Fruit fly (Drosophila melanogaster): ENCODE results near the gene orb2.
A peak's percentile ranks its signal among the peaks of the same experiment; 100 is the strongest.

Gene orb2

DNA sequence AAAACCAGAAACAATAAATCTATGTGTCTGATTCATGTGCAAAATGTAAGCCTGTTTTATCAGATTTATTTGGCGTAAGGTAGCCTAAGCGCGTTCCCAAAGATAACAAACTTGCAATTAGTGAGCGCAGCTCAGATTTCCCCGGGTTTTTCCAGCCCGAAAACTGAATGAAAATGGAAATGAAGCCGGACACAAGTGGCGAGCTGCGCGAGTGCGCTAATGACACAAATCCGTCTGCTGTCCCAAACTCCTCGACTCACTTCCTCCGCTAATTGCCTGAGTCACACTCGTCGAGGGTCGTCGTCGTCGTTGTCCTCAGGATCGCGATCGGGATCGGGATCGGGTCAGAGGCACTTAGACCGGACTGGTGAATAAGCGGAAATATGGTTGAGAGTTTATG lies 48.3 kb upstream of the orb2 start:
- TF ChIP-seq Taf1 (GFP tag; IDR thresholded peaks at IDR 0.05): no peak
- no peak for TF ChIP-seq toy (GFP tag; IDR thresholded peaks at IDR 0.05)
- TF ChIP-seq CG15011 (GFP tag; optimal IDR thresholded peaks at IDR 0.05): no peak
- TF ChIP-seq tll (GFP tag; optimal IDR thresholded peaks at IDR 0.05): peak in 1 of 2 experiments; percentile 86
- TF ChIP-seq HLH54F (GFP tag; optimal IDR thresholded peaks at IDR 0.05): no peak
- no peak for TF ChIP-seq lov (optimal IDR thresholded peaks at IDR 0.05)
- peak; percentile 60; the same call in 1 of the 3 replicates for TF ChIP-seq lov (GFP tag; IDR thresholded peaks at IDR 0.05)
- TF ChIP-seq CG33557 (GFP tag; optimal IDR thresholded peaks at IDR 0.05): no peak
- TF ChIP-seq CG8478 (optimal IDR thresholded peaks at IDR 0.05): no peak
- peak; percentile 98 for TF ChIP-seq zen (tag; optimal IDR thresholded peaks at IDR 0.05)
- TF ChIP-seq Ets65A (GFP tag): peak; percentile 61
- TF ChIP-seq NC2α (GFP tag; optimal IDR thresholded peaks at IDR 0.05): no peak
- peak; percentile 78 for TF ChIP-seq CG15479 (GFP tag; optimal IDR thresholded peaks at IDR 0.05)
- TF ChIP-seq hb (GFP tag; IDR thresholded peaks at IDR 0.05; ENCODE audit: partially characterized antibody): no peak

DNA sequence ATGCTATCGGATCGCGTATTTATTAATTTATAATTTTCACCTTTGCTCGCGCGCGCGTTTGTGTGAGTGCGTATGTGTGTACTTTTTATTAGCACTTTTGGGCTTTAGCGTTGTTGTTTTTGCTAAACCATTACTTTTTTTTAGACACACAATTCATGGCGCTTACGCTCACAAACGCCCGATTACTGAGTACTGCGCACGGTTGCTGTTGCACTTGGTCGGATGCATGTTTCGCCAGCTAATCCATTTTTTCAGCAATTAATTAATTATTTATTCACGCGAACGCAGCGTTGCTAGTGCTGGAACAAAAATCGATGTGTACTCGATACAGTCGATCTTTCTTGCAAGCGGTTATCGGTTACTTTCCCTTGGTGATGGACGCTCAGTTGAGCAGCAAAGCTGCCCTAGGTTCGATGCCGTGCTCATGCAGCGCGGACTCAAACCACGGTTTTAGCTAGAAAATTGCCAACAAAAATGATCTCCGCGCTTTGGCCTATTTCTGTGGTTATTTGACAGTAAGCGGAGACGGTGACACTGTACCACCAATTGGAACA lies 43.5 kb upstream of the orb2 start, which contains the start of the genes smg and CG5087:
smg (minus strand) TSS at position 304 of the 554 bp plus-strand sequence.
CG5087 (plus strand) TSS at position 499 of the 554 bp plus-strand sequence.
- TF ChIP-seq CG30431 (GFP tag; optimal IDR thresholded peaks at IDR 0.05): no peak
- TF ChIP-seq salm (tag; optimal IDR thresholded peaks at IDR 0.05): peak; percentile 6
- TF ChIP-seq Dek (tag; optimal IDR thresholded peaks at IDR 0.05): peak; percentile 59
- peak; percentile 37 for TF ChIP-seq Bdp1 (GFP tag; optimal IDR thresholded peaks at IDR 0.05)
- TF ChIP-seq Opbp (GFP tag; IDR thresholded peaks at IDR 0.05; ENCODE audit: partially characterized antibody): peak; percentile 81
- no peak for TF ChIP-seq danr (GFP tag; IDR thresholded peaks at IDR 0.05)
- TF ChIP-seq CG18476 (GFP tag; optimal IDR thresholded peaks at IDR 0.05): no peak
- no peak for TF ChIP-seq CG18619 (GFP tag; optimal IDR thresholded peaks at IDR 0.05)
- no peak for TF ChIP-seq tgo (GFP tag; IDR thresholded peaks at IDR 0.05)
- no peak for TF ChIP-seq CkIIα-i1 (GFP tag; IDR thresholded peaks at IDR 0.05)
- peak; percentile 72 for TF ChIP-seq phol (tag; optimal IDR thresholded peaks at IDR 0.05)
- no peak for TF ChIP-seq CG17802 (tag; optimal IDR thresholded peaks at IDR 0.05)
- TF ChIP-seq scrt (GFP tag; optimal IDR thresholded peaks at IDR 0.05): no peak
- peak; percentile 84 for TF ChIP-seq CG17186 (GFP tag; optimal IDR thresholded peaks at IDR 0.05)
- TF ChIP-seq CG2120 (GFP tag; optimal IDR thresholded peaks at IDR 0.05): peak; percentile 72
- no peak for TF ChIP-seq Oaz (GFP tag; IDR thresholded peaks at IDR 0.05)
- TF ChIP-seq grn (GFP tag; optimal IDR thresholded peaks at IDR 0.05): no peak
- TF ChIP-seq Myb (GFP tag; optimal IDR thresholded peaks at IDR 0.05): peak; percentile 49
- TF ChIP-seq CG12104 (GFP tag; optimal IDR thresholded peaks at IDR 0.05): peak; percentile 35
- 0 out of 2 replicates have a peak, but pooled peaks have one; percentile 23 for TF ChIP-seq sisA (GFP tag; IDR thresholded peaks at IDR 0.05)
- peak; percentile 74 for TF ChIP-seq cg (GFP tag; optimal IDR thresholded peaks at IDR 0.05)
- TF ChIP-seq CG13624 (GFP tag; optimal IDR thresholded peaks at IDR 0.05): peak; percentile 74
- no peak for TF ChIP-seq schlank (tag; optimal IDR thresholded peaks at IDR 0.05)
- TF ChIP-seq CG10209 (GFP tag; optimal IDR thresholded peaks at IDR 0.05): no peak
- TF ChIP-seq sens (GFP tag): peak; percentile 85
- TF ChIP-seq Rfx (GFP tag; IDR thresholded peaks at IDR 0.05): peak; percentile 77
- TF ChIP-seq Awh (GFP tag; IDR thresholded peaks at IDR 0.05): no peak
- TF ChIP-seq CG7963 (GFP tag; IDR thresholded peaks at IDR 0.05; ENCODE audit: partially characterized antibody): peak; percentile 42; the same call in 2 of the 3 replicates
- no peak for TF ChIP-seq Sox102F (GFP tag; optimal IDR thresholded peaks at IDR 0.05)
- TF ChIP-seq Med (GFP tag): peak; percentile 92
- TF ChIP-seq Tbp (GFP tag; optimal IDR thresholded peaks at IDR 0.05): no peak
- no peak for TF ChIP-seq CG4707 (GFP tag; optimal IDR thresholded peaks at IDR 0.05)
- peak; percentile 45; the same call in 2 of the 3 replicates for TF ChIP-seq Aef1 (GFP tag; IDR thresholded peaks at IDR 0.05)
- no peak for TF ChIP-seq CG2889 (GFP tag; IDR thresholded peaks at IDR 0.05)
- TF ChIP-seq kni (GFP tag; optimal IDR thresholded peaks at IDR 0.05): no peak
- TF ChIP-seq CG15696 (tag; optimal IDR thresholded peaks at IDR 0.05): no peak
- no peak for TF ChIP-seq Hmx (GFP tag; optimal IDR thresholded peaks at IDR 0.05)

Measured in whole organism, embryonic.